Fruit fly (Drosophila melanogaster) whole organism, embryonic: ENCODE data around the gene CG13700.
A peak's percentile ranks its signal among the peaks of the same experiment; 100 is the strongest.

Experiments used
- B-H1 ChIP-seq: fragments of 200-800 bp; sonication (Bioruptor generic); IDR thresholded peaks from 3 replicates; pipeline ENCODE4 v1.3.6; 2022; ENCODE audit warnings: missing biosample characterization, missing genetic modification characterization
- CG10654 ChIP-seq: fragments of 200-800 bp; sonication (Bioruptor generic); optimal IDR thresholded peaks from 2 replicates; lab custom pipeline; 2016; ENCODE audit warnings: missing biosample characterization, missing genetic modification characterization
- CG10959 ChIP-seq: fragments of 200-800 bp; sonication (Bioruptor generic); IDR thresholded peaks from 2 replicates; pipeline ENCODE4 v1.3.6; 2022; ENCODE audit warnings: missing biosample characterization, missing genetic modification characterization
- CG12155 ChIP-seq: fragments of 200-800 bp; sonication (Bioruptor generic); optimal IDR thresholded peaks from 3 replicates; lab custom pipeline; 2016; ENCODE audit warnings: missing biosample characterization, missing genetic modification characterization
- CG13424 ChIP-seq: fragments of 200-800 bp; sonication (Bioruptor generic); optimal IDR thresholded peaks from 2 replicates; lab custom pipeline; 2019; ENCODE audit warnings: missing biosample characterization, mild to moderate bottlenecking, missing genetic modification characterization, moderate library complexity
- CG14441 ChIP-seq: fragments of 200-800 bp; sonication (Bioruptor generic); IDR thresholded peaks from 2 replicates; pipeline ENCODE4 v1.3.6; 2022; ENCODE audit warnings: missing biosample characterization, missing genetic modification characterization
- CG15269 ChIP-seq: fragments of 200-800 bp; sonication (Bioruptor generic); optimal IDR thresholded peaks from 2 replicates; lab custom pipeline; 2018; ENCODE audit warnings: missing biosample characterization, mild to moderate bottlenecking, missing genetic modification characterization, moderate library complexity
- CG16815 ChIP-seq: fragments of 200-800 bp; sonication (Bioruptor generic); optimal IDR thresholded peaks from 3 replicates; lab custom pipeline; 2017; ENCODE audit warnings: missing biosample characterization, mild to moderate bottlenecking, missing genetic modification characterization
- CG17328 ChIP-seq: fragments of 200-800 bp; sonication (Bioruptor generic); IDR thresholded peaks from 2 replicates; pipeline ENCODE4 v1.3.6; 2022; ENCODE audit warnings: missing biosample characterization, missing genetic modification characterization
- CG17829 ChIP-seq: fragments of 200-800 bp; optimal IDR thresholded peaks from 2 replicates; lab custom pipeline; 2019; ENCODE audit warnings: missing biosample characterization, mild to moderate bottlenecking, missing genetic modification characterization, moderate library complexity
- CG17912 ChIP-seq: fragments of 200-800 bp; sonication (Bioruptor generic); optimal IDR thresholded peaks from 2 replicates; lab custom pipeline; 2018; ENCODE audit warnings: missing biosample characterization, mild to moderate bottlenecking, missing genetic modification characterization
- CG18262 ChIP-seq: fragments of 200-800 bp; optimal IDR thresholded peaks from 3 replicates; lab custom pipeline; 2019; ENCODE audit warnings: missing biosample characterization, mild to moderate bottlenecking, missing genetic modification characterization, moderate library complexity
- CG2202 ChIP-seq: fragments of 200-800 bp; sonication (Bioruptor generic); optimal IDR thresholded peaks from 2 replicates; lab custom pipeline; 2018; ENCODE audit warnings: missing biosample characterization, mild to moderate bottlenecking, missing genetic modification characterization
- CG33557 ChIP-seq: fragments of 200-800 bp; sonication (Bioruptor generic); optimal IDR thresholded peaks from 2 replicates; lab custom pipeline; 2019; ENCODE audit warnings: missing biosample characterization, mild to moderate bottlenecking, missing genetic modification characterization, moderate library complexity
- CG34422 ChIP-seq: fragments of 200-800 bp; sonication (Bioruptor generic); IDR thresholded peaks from 3 replicates; pipeline ENCODE4 v1.3.6; 2022; ENCODE audit warnings: missing biosample characterization, missing genetic modification characterization
- CG3847 ChIP-seq: fragments of 200-800 bp; sonication (Bioruptor generic); IDR thresholded peaks from 2 replicates; pipeline ENCODE4 v1.3.6; 2022; ENCODE audit warnings: missing biosample characterization, missing genetic modification characterization
- CG4617 ChIP-seq: fragments of 200-800 bp; sonication (Bioruptor generic); optimal IDR thresholded peaks from 3 replicates; lab custom pipeline; 2016; ENCODE audit warnings: missing biosample characterization, missing genetic modification characterization, borderline replicate concordance
- CG7839 ChIP-seq: fragments of 200-800 bp; sonication (Bioruptor generic); optimal IDR thresholded peaks from 3 replicates; lab custom pipeline; 2018; ENCODE audit warnings: missing biosample characterization, mild to moderate bottlenecking, missing genetic modification characterization, moderate library complexity
- CG9609 ChIP-seq: fragments of 200-800 bp; sonication (Bioruptor generic); optimal IDR thresholded peaks from 3 replicates; lab custom pipeline; 2016; ENCODE audit warnings: missing biosample characterization, missing genetic modification characterization
- D19A ChIP-seq: fragments of 200-800 bp; optimal IDR thresholded peaks from 3 replicates; lab custom pipeline; 2019; ENCODE audit warnings: missing biosample characterization, mild to moderate bottlenecking, missing genetic modification characterization, moderate library complexity
- Deaf1 ChIP-seq: fragments of 200-800 bp; optimal IDR thresholded peaks from 3 replicates; lab custom pipeline; 2019; ENCODE audit warnings: missing biosample characterization, mild to moderate bottlenecking, missing genetic modification characterization, moderate library complexity
- Dll ChIP-seq: fragments of 200-800 bp; sonication (Bioruptor generic); IDR thresholded peaks from 4 replicates; pipeline ENCODE4 v1.3.6; 2022; ENCODE audit warnings: missing biosample characterization, missing genetic modification characterization; ENCODE audit not compliant: partially characterized antibody
- Doc3 ChIP-seq: fragments of 200-800 bp; sonication (Bioruptor generic); IDR thresholded peaks from 3 replicates; pipeline ENCODE4 v1.3.6; 2022; ENCODE audit warnings: missing biosample characterization, missing genetic modification characterization; ENCODE audit not compliant: partially characterized antibody
- Ets65A ChIP-seq: fragments of 200-800 bp; sonication (Bioruptor generic); peaks from one replicate; lab custom pipeline; 2016; ENCODE audit warnings: missing biosample characterization, missing genetic modification characterization
- H15 ChIP-seq: fragments of 200-800 bp; sonication (Bioruptor generic); IDR thresholded peaks from 3 replicates; pipeline ENCODE4 v1.3.6; 2022; ENCODE audit warnings: missing biosample characterization, missing genetic modification characterization
- HmgD ChIP-seq: fragments of 200-800 bp; sonication (Bioruptor generic); optimal IDR thresholded peaks from 3 replicates; lab custom pipeline; 2016; ENCODE audit warnings: missing biosample characterization, missing genetic modification characterization
- Lhr ChIP-seq: fragments of 200-800 bp; sonication (Bioruptor generic); optimal IDR thresholded peaks from 3 replicates; lab custom pipeline; 2017; ENCODE audit warnings: mild to moderate bottlenecking, missing biosample characterization, missing genetic modification reagents, missing genetic modification characterization
- Oli ChIP-seq: fragments of 200-800 bp; sonication (Bioruptor generic); optimal IDR thresholded peaks from 2 replicates; lab custom pipeline; 2018; ENCODE audit warnings: missing biosample characterization, mild to moderate bottlenecking, missing genetic modification characterization, moderate library complexity
- Six4 ChIP-seq: fragments of 200-800 bp; sonication (Bioruptor generic); optimal IDR thresholded peaks from 2 replicates; lab custom pipeline; 2016; ENCODE audit warnings: missing biosample characterization, missing genetic modification characterization
- Sox100B ChIP-seq: fragments of 200-800 bp; sonication (Bioruptor generic); optimal IDR thresholded peaks from 3 replicates; lab custom pipeline; 2018; ENCODE audit warnings: missing biosample characterization, mild to moderate bottlenecking, missing genetic modification characterization
- Taf1 ChIP-seq: fragments of 200-800 bp; sonication (Bioruptor generic); IDR thresholded peaks from 2 replicates; pipeline ENCODE4 v1.3.6; 2022; ENCODE audit warnings: missing biosample characterization, missing genetic modification characterization
- Xbp1 ChIP-seq: fragments of 200-800 bp; sonication (Bioruptor generic); optimal IDR thresholded peaks from 3 replicates; lab custom pipeline; 2016; ENCODE audit warnings: missing biosample characterization, mild to moderate bottlenecking, missing genetic modification characterization
- az2 ChIP-seq: fragments of 200-800 bp; sonication (Bioruptor generic); optimal IDR thresholded peaks from 3 replicates; lab custom pipeline; 2016; ENCODE audit warnings: missing biosample characterization, missing genetic modification characterization
- da ChIP-seq: fragments of 200-800 bp; sonication (Bioruptor generic); optimal IDR thresholded peaks from 2 replicates; lab custom pipeline; 2016; ENCODE audit warnings: missing biosample characterization, missing genetic modification characterization
- dmrt11E ChIP-seq: fragments of 200-800 bp; sonication (Bioruptor generic); optimal IDR thresholded peaks from 3 replicates; lab custom pipeline; 2018; ENCODE audit warnings: missing biosample characterization, mild to moderate bottlenecking, missing genetic modification characterization, moderate library complexity
- ewg ChIP-seq: fragments of 200-800 bp; sonication (Bioruptor generic); optimal IDR thresholded peaks from 3 replicates; lab custom pipeline; 2017; ENCODE audit warnings: mild to moderate bottlenecking, missing biosample characterization, missing genetic modification reagents, missing genetic modification characterization
- gem ChIP-seq: fragments of 200-800 bp; sonication (Bioruptor generic); optimal IDR thresholded peaks from 2 replicates; lab custom pipeline; 2019; ENCODE audit warnings: missing biosample characterization, mild to moderate bottlenecking, missing genetic modification characterization, moderate library complexity
- grau ChIP-seq: fragments of 200-800 bp; optimal IDR thresholded peaks from 3 replicates; lab custom pipeline; 2019; ENCODE audit warnings: missing biosample characterization, mild to moderate bottlenecking, missing genetic modification characterization, moderate library complexity
- gsb-n ChIP-seq: fragments of 200-800 bp; sonication (Bioruptor generic); optimal IDR thresholded peaks from 3 replicates; lab custom pipeline; 2018; ENCODE audit warnings: missing biosample characterization, mild to moderate bottlenecking, missing genetic modification characterization
- lilli ChIP-seq: fragments of 200-800 bp; sonication (Bioruptor generic); optimal IDR thresholded peaks from 3 replicates; lab custom pipeline; 2016; ENCODE audit warnings: missing biosample characterization, missing genetic modification characterization
- maf-S ChIP-seq: fragments of 200-800 bp; sonication (Bioruptor generic); optimal IDR thresholded peaks from 2 replicates; lab custom pipeline; 2016; ENCODE audit warnings: missing biosample characterization, missing genetic modification characterization
- nmo ChIP-seq: fragments of 200-800 bp; sonication (Bioruptor generic); optimal IDR thresholded peaks from 2 replicates; lab custom pipeline; 2018; ENCODE audit warnings: missing biosample characterization, mild to moderate bottlenecking, missing genetic modification characterization, moderate library complexity
- otp ChIP-seq: fragments of 200-800 bp; sonication (Bioruptor generic); IDR thresholded peaks from 3 replicates; pipeline ENCODE4, ENCODE4 v1.3.6; 2022; ENCODE audit warnings: missing biosample characterization, missing genetic modification characterization
- pnt ChIP-seq: fragments of 200-800 bp; sonication (Bioruptor generic); optimal IDR thresholded peaks from 3 replicates; lab custom pipeline; 2016; ENCODE audit warnings: missing biosample characterization, missing genetic modification characterization
- ranshi ChIP-seq: fragments of 200-800 bp; sonication (Bioruptor generic); IDR thresholded peaks from 2 replicates; pipeline ENCODE4 v1.3.6; 2022; ENCODE audit warnings: missing biosample characterization, missing genetic modification characterization
- sim ChIP-seq: fragments of 200-800 bp; sonication (Bioruptor generic); IDR thresholded peaks from 2 replicates; pipeline ENCODE4 v1.3.6; 2022; ENCODE audit warnings: missing biosample characterization, missing genetic modification characterization
- sima ChIP-seq: fragments of 200-800 bp; sonication (Bioruptor generic); optimal IDR thresholded peaks from 2 replicates; lab custom pipeline; 2016; ENCODE audit warnings: missing biosample characterization, missing genetic modification characterization
- stwl ChIP-seq: fragments of 200-800 bp; sonication (Bioruptor generic); optimal IDR thresholded peaks from 3 replicates; lab custom pipeline; 2018; ENCODE audit warnings: missing biosample characterization, mild to moderate bottlenecking, missing genetic modification characterization, moderate library complexity
- twi ChIP-seq: fragments of 200-800 bp; optimal IDR thresholded peaks from 2 replicates; lab custom pipeline; 2019; ENCODE audit warnings: missing biosample characterization, mild to moderate bottlenecking, missing genetic modification characterization, moderate library complexity
- zf30C ChIP-seq: fragments of 200-800 bp; sonication (Bioruptor generic); optimal IDR thresholded peaks from 3 replicates; lab custom pipeline; 2018; ENCODE audit warnings: missing biosample characterization, mild to moderate bottlenecking, missing genetic modification characterization

CG13700 gene

DNA sequence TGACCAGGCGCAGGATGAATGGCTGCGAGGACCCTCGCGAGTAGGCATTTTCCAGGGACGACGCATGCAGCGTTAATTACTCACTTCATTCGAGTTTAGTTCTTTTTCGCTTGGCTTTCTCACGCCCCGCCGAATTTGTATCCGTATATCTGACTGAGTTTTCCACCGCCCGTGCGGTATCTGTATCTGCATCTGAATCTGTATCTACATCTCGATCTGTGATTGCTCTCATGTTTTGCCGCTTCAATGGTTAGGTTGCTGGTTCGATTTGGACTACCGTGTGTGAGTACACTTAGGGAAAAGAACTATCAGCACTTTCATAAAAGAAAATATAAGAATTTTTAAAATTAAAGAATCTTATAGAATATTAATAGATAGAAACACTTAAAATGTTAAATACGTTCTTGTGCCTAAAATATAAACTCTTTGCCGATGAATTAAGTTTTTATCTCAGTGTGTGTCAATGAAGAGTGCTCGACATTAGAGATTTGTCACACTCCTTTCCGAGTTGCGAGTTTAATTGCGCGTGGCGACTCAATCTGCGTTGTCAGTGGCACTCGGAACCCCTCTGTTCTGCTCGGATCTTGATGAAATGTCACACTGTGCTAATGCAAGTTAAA is 48.1 kb upstream of the CG13700 start (continued):
- no peak for TF ChIP-seq HmgD (GFP tag; lab: Kevin White, UChicago)
- peak; percentile 58 for TF ChIP-seq CG10959 (GFP tag; lab: Robert Waterston, UW)
- no peak for TF ChIP-seq B-H1 (GFP tag; lab: Robert Waterston, UW)
- peak; percentile 50; the same call in 1 of the 2 replicates for TF ChIP-seq sim (GFP tag; lab: Robert Waterston, UW)
- peak; percentile 56 for TF ChIP-seq CG2202 (tag; lab: Kevin White, UChicago)
- TF ChIP-seq pnt (GFP tag; lab: Kevin White, UChicago) = no peak
- TF ChIP-seq CG14441 (GFP tag; lab: Robert Waterston, UW) = no peak
- no peak for TF ChIP-seq Deaf1
- TF ChIP-seq Doc3 (GFP tag; lab: Robert Waterston, UW) = no peak
- TF ChIP-seq CG18262 (tag; lab: Kevin White, UChicago) = peak; percentile 71
- peak; percentile 61 for TF ChIP-seq grau (tag; lab: Kevin White, UChicago)
- TF ChIP-seq gsb-n (tag; lab: Kevin White, UChicago) = peak; percentile 83
- peak; percentile 40 for TF ChIP-seq Oli (tag; lab: Kevin White, UChicago)
- TF ChIP-seq CG4617 (GFP tag; lab: Kevin White, UChicago) = peak; percentile 1
- peak; percentile 74 for TF ChIP-seq CG17829 (tag; lab: Kevin White, UChicago)
- peak; percentile 28 for TF ChIP-seq CG13424 (tag; lab: Kevin White, UChicago)
- peak; percentile 26 for TF ChIP-seq twi (tag; lab: Kevin White, UChicago)
- peak; percentile 62 for TF ChIP-seq zf30C (GFP tag; lab: Kevin White, UChicago)
- TF ChIP-seq CG15269 (tag; lab: Kevin White, UChicago) = no peak
- no peak for TF ChIP-seq lilli
- no peak for TF ChIP-seq sima (GFP tag; lab: Kevin White, UChicago)
- peak; percentile 23 for TF ChIP-seq ewg (GFP tag; lab: Kevin White, UChicago)
- TF ChIP-seq az2 (GFP tag; lab: Kevin White, UChicago) = peak; percentile 48
- TF ChIP-seq Sox100B (GFP tag; lab: Kevin White, UChicago) = peak; percentile 4
- no peak for TF ChIP-seq CG9609 (GFP tag; lab: Kevin White, UChicago)
- TF ChIP-seq dmrt11E (tag; lab: Kevin White, UChicago) = peak; percentile 93
- TF ChIP-seq CG33557 (GFP tag; lab: Kevin White, UChicago) = peak; percentile 62
- peak; percentile 27 for TF ChIP-seq CG10654 (GFP tag; lab: Kevin White, UChicago)
- peak; percentile 15 for TF ChIP-seq stwl (tag; lab: Kevin White, UChicago)
- TF ChIP-seq Lhr (GFP tag; lab: Kevin White, UChicago) = peak; percentile 3
- TF ChIP-seq Six4 (GFP tag; lab: Kevin White, UChicago) = peak; percentile 49
- TF ChIP-seq H15 (GFP tag; lab: Robert Waterston, UW) = no peak
- peak; percentile 67 for TF ChIP-seq CG17328 (GFP tag; lab: Robert Waterston, UW)
- TF ChIP-seq CG17912 (GFP tag; lab: Kevin White, UChicago) = no peak
- TF ChIP-seq CG34422 (GFP tag; lab: Robert Waterston, UW) = peak; percentile 26; the same call in 1 of the 3 replicates
- TF ChIP-seq Taf1 (GFP tag; lab: Robert Waterston, UW) = no peak
- peak; percentile 11 for TF ChIP-seq CG12155
- peak; percentile 60 for TF ChIP-seq CG7839 (tag; lab: Kevin White, UChicago)
- TF ChIP-seq CG16815 (GFP tag; lab: Kevin White, UChicago) = peak; percentile 51
- no peak for TF ChIP-seq CG3847 (GFP tag; lab: Robert Waterston, UW)
- no peak for TF ChIP-seq da (GFP tag; lab: Kevin White, UChicago)
- 0 out of 2 replicates have a peak, but pooled peaks have one; percentile 10 for TF ChIP-seq ranshi (GFP tag; lab: Robert Waterston, UW)
- TF ChIP-seq Xbp1 (GFP tag; lab: Kevin White, UChicago) = peak; percentile 5
- TF ChIP-seq maf-S (GFP tag; lab: Kevin White, UChicago) = no peak
- TF ChIP-seq otp (GFP tag; lab: Robert Waterston, UW) = peak; percentile 66; the same call in 1 of the 3 replicates
- peak; percentile 54 for TF ChIP-seq nmo (GFP tag; lab: Kevin White, UChicago)
- peak; percentile 50 for TF ChIP-seq D19A (tag; lab: Kevin White, UChicago)
- TF ChIP-seq Dll (GFP tag; lab: Robert Waterston, UW) = no peak
- TF ChIP-seq Ets65A (GFP tag; lab: Kevin White, UChicago) = peak; percentile 39
- TF ChIP-seq gem = peak; percentile 81
